Fruit fly (Drosophila melanogaster): ENCODE results near the gene CG43350.

DNA sequence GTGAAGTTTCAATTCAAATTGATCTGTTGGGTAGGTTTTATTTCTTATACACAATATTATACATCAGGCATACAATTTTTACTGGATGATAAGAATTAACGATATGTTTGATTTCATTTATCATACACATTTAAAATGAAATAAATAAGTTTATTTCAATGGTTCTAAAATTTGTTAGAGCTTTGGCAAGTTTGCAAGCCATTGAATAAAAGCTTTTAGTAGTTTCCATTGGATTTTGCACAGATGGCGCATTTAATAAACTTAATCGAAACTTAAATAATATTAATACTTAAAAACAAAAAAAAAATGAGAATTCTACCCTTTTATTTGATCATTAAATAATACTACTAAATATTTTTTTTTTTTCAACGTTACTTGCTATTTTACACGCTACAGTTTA lies 7.4 kb upstream of the CG43350 start:
- TF ChIP-seq psq (optimal IDR thresholded peaks at IDR 0.05) (no peak), h (optimal IDR thresholded peaks at IDR 0.05) (no peak), Sin3A (optimal IDR thresholded peaks at IDR 0.05) (no peak), insv (optimal IDR thresholded peaks at IDR 0.05) (no peak), Myc (optimal IDR thresholded peaks at IDR 0.05) (no peak)
